Worm (Caenorhabditis elegans) whole organism, L2 larva: ENCODE measurements around the gene pqn-65.

Source experiments
- C34F6.9 ChIP-seq: fragments of 150-350 bp; optimal IDR thresholded peaks from 2 replicates; lab custom pipeline; 2014; ENCODE audit warnings: missing biosample characterization, missing genetic modification characterization
- F13H6.1 ChIP-seq: sonication (generic microtip); optimal IDR thresholded peaks from 2 replicates; lab custom pipeline; 2016; ENCODE audit warnings: missing genetic modification characterization, missing compliant biosample characterization
- R02D3.7 ChIP-seq: fragments of 150-350 bp; optimal IDR thresholded peaks from 2 replicates; lab custom pipeline; 2014; ENCODE audit warnings: missing biosample characterization, missing genetic modification characterization
- Y55F3AM.14 ChIP-seq: fragments of 200-800 bp; sonication (Bioruptor generic); optimal IDR thresholded peaks from 2 replicates; lab custom pipeline; 2018; ENCODE audit warnings: mild to moderate bottlenecking, missing genetic modification characterization, missing compliant biosample characterization
- ZK546.5 ChIP-seq: sonication (generic microtip); optimal IDR thresholded peaks from 2 replicates; lab custom pipeline; 2017; ENCODE audit warnings: missing biosample characterization, missing genetic modification characterization
- alr-1 ChIP-seq: fragments of 150-350 bp; optimal IDR thresholded peaks from 2 replicates; lab custom pipeline; 2014; ENCODE audit warnings: missing biosample characterization, missing genetic modification characterization
- aly-2 ChIP-seq: fragments of 150-350 bp; optimal IDR thresholded peaks from 2 replicates; lab custom pipeline; 2014; ENCODE audit warnings: missing biosample characterization, missing genetic modification characterization
- blmp-1 ChIP-seq: sonication (generic microtip); optimal IDR thresholded peaks from 2 replicates; lab custom pipeline; 2017; ENCODE audit warnings: missing genetic modification characterization, mild to moderate bottlenecking, missing compliant biosample characterization, antibody characterized with exemption, moderate library complexity; ENCODE audit not compliant: insufficient read depth
- ceh-16 ChIP-seq: fragments of 150-350 bp; optimal IDR thresholded peaks from 2 replicates; lab custom pipeline; 2014; ENCODE audit warnings: missing biosample characterization, missing genetic modification characterization
- ceh-82 ChIP-seq: fragments of 150-350 bp; optimal IDR thresholded peaks from 2 replicates; lab custom pipeline; 2014; ENCODE audit warnings: missing biosample characterization, missing genetic modification characterization
- crh-2 ChIP-seq: sonication (generic microtip); optimal IDR thresholded peaks from 2 replicates; lab custom pipeline; 2017; ENCODE audit warnings: missing biosample characterization, missing genetic modification characterization
- dmd-4 ChIP-seq: sonication (generic microtip); optimal IDR thresholded peaks from 2 replicates; lab custom pipeline; 2017; ENCODE audit warnings: missing biosample characterization, missing genetic modification characterization
- egl-27 ChIP-seq: sonication (generic microtip); optimal IDR thresholded peaks from 3 replicates; lab custom pipeline; 2017; ENCODE audit warnings: missing biosample characterization, missing genetic modification reagents, missing genetic modification characterization
- elt-1 ChIP-seq: fragments of 150-350 bp; optimal IDR thresholded peaks from 2 replicates; lab custom pipeline; 2014; ENCODE audit warnings: missing biosample characterization, missing genetic modification characterization
- elt-3 ChIP-seq: sonication (generic microtip); optimal IDR thresholded peaks from 2 replicates; lab custom pipeline; 2017; ENCODE audit warnings: missing biosample characterization, missing genetic modification characterization
- fos-1 ChIP-seq: fragments of 150-350 bp; optimal IDR thresholded peaks from 2 replicates; lab custom pipeline; 2014; ENCODE audit warnings: missing biosample characterization, missing genetic modification characterization
- lin-39 ChIP-seq: fragments of 150-350 bp; optimal IDR thresholded peaks from 2 replicates; lab custom pipeline; 2014; ENCODE audit warnings: missing biosample characterization, missing genetic modification reagents, missing genetic modification characterization
- mab-5 ChIP-seq: fragments of 150-350 bp; optimal IDR thresholded peaks from 2 replicates; lab custom pipeline; 2014; ENCODE audit warnings: missing biosample characterization, missing genetic modification characterization
- mbf-1 ChIP-seq: sonication (generic microtip); optimal IDR thresholded peaks from 2 replicates; lab custom pipeline; 2017; ENCODE audit warnings: missing biosample characterization, missing genetic modification characterization
- mdl-1 ChIP-seq, 2 experiments: fragments of 150-350 bp in 1 of 2; sonication (generic microtip) in 1 of 2; optimal IDR thresholded peaks; 2 replicates each; lab custom pipeline; 2017; ENCODE audit warnings: missing biosample characterization in 2 of 2, missing genetic modification characterization in 2 of 2
- nhr-10 ChIP-seq: sonication (generic microtip); optimal IDR thresholded peaks from 2 replicates; lab custom pipeline; 2017; ENCODE audit warnings: missing biosample characterization, missing genetic modification characterization
- nhr-11 ChIP-seq: fragments of 150-350 bp; optimal IDR thresholded peaks from 2 replicates; lab custom pipeline; 2014; ENCODE audit warnings: missing biosample characterization, missing genetic modification characterization
- nhr-12 ChIP-seq: fragments of 150-350 bp; optimal IDR thresholded peaks from 2 replicates; lab custom pipeline; 2014; ENCODE audit warnings: missing biosample characterization, missing genetic modification characterization
- nhr-129 ChIP-seq: fragments of 150-350 bp; optimal IDR thresholded peaks from 2 replicates; lab custom pipeline; 2014; ENCODE audit warnings: missing biosample characterization, missing genetic modification characterization
- nhr-21 ChIP-seq: fragments of 150-350 bp; optimal IDR thresholded peaks from 2 replicates; lab custom pipeline; 2014; ENCODE audit warnings: missing biosample characterization, missing genetic modification characterization
- nhr-23 ChIP-seq: fragments of 150-350 bp; optimal IDR thresholded peaks from 2 replicates; lab custom pipeline; 2014; ENCODE audit warnings: missing biosample characterization, missing genetic modification reagents, missing genetic modification characterization
- nhr-6 ChIP-seq: fragments of 150-350 bp; optimal IDR thresholded peaks from 2 replicates; lab custom pipeline; 2014; ENCODE audit warnings: missing biosample characterization, missing genetic modification characterization
- nhr-77 ChIP-seq: fragments of 150-350 bp; optimal IDR thresholded peaks from 2 replicates; lab custom pipeline; 2014; ENCODE audit warnings: missing biosample characterization, missing genetic modification characterization
- peb-1 ChIP-seq: fragments of 150-350 bp; optimal IDR thresholded peaks from 2 replicates; lab custom pipeline; 2014; ENCODE audit warnings: missing biosample characterization, missing genetic modification characterization
- skn-1 ChIP-seq: sonication (generic microtip); optimal IDR thresholded peaks from 2 replicates; lab custom pipeline; 2017; ENCODE audit warnings: missing biosample characterization, missing genetic modification characterization
- sma-3 ChIP-seq: sonication (generic microtip); optimal IDR thresholded peaks from 2 replicates; lab custom pipeline; 2016; ENCODE audit warnings: missing genetic modification reagents, missing genetic modification characterization, missing compliant biosample characterization
- snpc-4 ChIP-seq: fragments of 150-350 bp; optimal IDR thresholded peaks from 2 replicates; lab custom pipeline; 2014; ENCODE audit warnings: missing biosample characterization, missing genetic modification characterization
- unc-39 ChIP-seq: fragments of 150-350 bp; optimal IDR thresholded peaks from 2 replicates; lab custom pipeline; 2014; ENCODE audit warnings: missing biosample characterization, missing genetic modification characterization
- unc-55 ChIP-seq: fragments of 150-350 bp; sonication (generic microtip); optimal IDR thresholded peaks from 3 replicates; lab custom pipeline; 2014; ENCODE audit warnings: missing biosample characterization, missing genetic modification reagents, missing genetic modification characterization
- unc-62 ChIP-seq: fragments of 150-350 bp; optimal IDR thresholded peaks from 2 replicates; lab custom pipeline; 2014; ENCODE audit warnings: missing biosample characterization, missing genetic modification reagents, missing genetic modification characterization
- zag-1 ChIP-seq: fragments of 150-350 bp; optimal IDR thresholded peaks from 2 replicates; lab custom pipeline; 2014; ENCODE audit warnings: missing biosample characterization, missing genetic modification characterization
- ztf-4 ChIP-seq: fragments of 150-350 bp; optimal IDR thresholded peaks from 2 replicates; lab custom pipeline; 2014; ENCODE audit warnings: missing biosample characterization, missing genetic modification characterization

Gene pqn-65

DNA sequence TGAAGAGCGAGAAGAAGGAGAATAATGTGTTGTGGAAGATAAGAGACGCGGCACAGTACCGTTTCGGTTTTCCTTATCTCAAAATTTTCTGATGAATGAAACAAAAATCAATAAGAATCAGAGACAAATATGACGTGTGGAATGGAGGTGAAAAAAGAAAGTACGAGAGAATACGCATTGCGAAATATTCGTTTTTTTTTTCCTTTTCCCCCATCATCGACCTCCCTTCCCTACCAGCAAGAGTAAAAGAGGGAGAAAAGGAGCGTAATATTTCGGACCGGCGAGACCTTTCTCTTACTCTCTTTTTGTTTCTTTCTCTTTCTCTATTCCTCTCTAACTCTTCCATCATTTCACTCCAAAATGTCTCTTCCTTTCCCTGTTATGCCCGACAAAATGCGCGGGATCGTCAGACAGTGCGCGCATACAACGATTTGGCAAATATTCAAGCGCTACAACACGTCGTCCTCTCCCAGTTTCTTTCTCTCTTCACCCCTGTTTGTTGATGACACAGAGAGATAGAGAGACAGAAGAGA is 42.9 kb upstream of the pqn-65 start (continued):
- TF ChIP-seq ceh-82 (tag; lab: Kevin White, UChicago), result no peak
- TF ChIP-seq nhr-11 (tag; lab: Kevin White, UChicago), result no peak
- peak; percentile 52 for TF ChIP-seq C34F6.9 (tag; lab: Kevin White, UChicago)
- TF ChIP-seq nhr-129 (tag; lab: Kevin White, UChicago), result peak; percentile 81
- TF ChIP-seq zag-1, result no peak
- no peak for TF ChIP-seq mdl-1 (tag; optimal IDR thresholded peaks at IDR 0.05; lab: Kevin White, UChicago)
- peak; percentile 95 for TF ChIP-seq Y55F3AM.14 (GFP tag; lab: Kevin White, UChicago)
- no peak for TF ChIP-seq mbf-1
- peak; percentile 79 for TF ChIP-seq F13H6.1
- TF ChIP-seq R02D3.7 (tag; lab: Kevin White, UChicago), result no peak
- no peak for TF ChIP-seq nhr-77 (tag; lab: Kevin White, UChicago)
- no peak for TF ChIP-seq elt-1 (tag; lab: Kevin White, UChicago)
- no peak for TF ChIP-seq mab-5 (tag; lab: Kevin White, UChicago)
- TF ChIP-seq nhr-6, result no peak
- TF ChIP-seq sma-3 (GFP tag; lab: Kevin White, UChicago), result peak; percentile 76
- TF ChIP-seq elt-3 (tag; lab: Kevin White, UChicago), result no peak
- no peak for TF ChIP-seq dmd-4 (tag; lab: Kevin White, UChicago)
- no peak for TF ChIP-seq aly-2 (tag; lab: Kevin White, UChicago)
- TF ChIP-seq peb-1 (tag; lab: Kevin White, UChicago), result peak; percentile 31
- no peak for TF ChIP-seq nhr-21
- TF ChIP-seq nhr-10 (tag; lab: Kevin White, UChicago), result no peak
- peak; percentile 16 for TF ChIP-seq egl-27
- TF ChIP-seq nhr-12 (tag; lab: Kevin White, UChicago), result no peak

DNA sequence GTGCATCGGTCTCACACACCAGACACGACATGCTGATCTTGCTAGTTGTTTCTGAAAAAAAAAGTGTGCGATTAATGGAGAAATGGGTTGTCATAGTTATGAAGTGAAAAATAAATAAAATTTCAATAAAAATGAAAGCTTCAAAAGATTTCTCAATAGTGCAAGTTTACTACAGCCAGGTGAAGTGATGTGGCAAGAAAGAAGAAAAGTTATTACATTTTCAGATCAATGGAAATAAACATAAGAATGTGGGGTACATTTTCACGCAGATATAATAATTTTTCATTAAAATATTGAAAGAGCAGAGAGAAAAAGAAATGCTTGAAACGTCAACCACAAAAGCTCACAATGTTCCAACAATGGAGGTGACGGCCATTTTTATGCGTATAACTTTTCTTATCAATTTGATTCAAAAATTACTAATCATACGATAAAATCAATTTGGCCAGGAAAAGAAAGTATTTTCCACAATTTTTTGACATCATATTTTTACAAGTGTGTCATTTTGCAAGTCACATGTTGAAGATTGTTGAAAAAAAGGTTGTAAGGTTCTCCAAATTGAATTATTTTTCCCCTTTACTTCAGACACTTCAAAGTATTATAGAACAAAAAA is 40.9 kb upstream of the pqn-65 start, which contains the start of gene nhr-45:
TSS of gene nhr-45 (minus strand) at position 51 of the 613 bp plus-strand sequence.
- TF ChIP-seq elt-3 (tag; lab: Kevin White, UChicago) (no peak), alr-1 (tag; lab: Kevin White, UChicago) (no peak), nhr-21 (no peak), blmp-1 (tag; lab: Kevin White, UChicago) (no peak), ceh-82 (tag; lab: Kevin White, UChicago) (no peak), fos-1 (tag; lab: Kevin White, UChicago) (peak; percentile 67), mab-5 (tag; lab: Kevin White, UChicago) (no peak), skn-1 (no peak)
- TF ChIP-seq, all 48 proteins: peak for 1

DNA sequence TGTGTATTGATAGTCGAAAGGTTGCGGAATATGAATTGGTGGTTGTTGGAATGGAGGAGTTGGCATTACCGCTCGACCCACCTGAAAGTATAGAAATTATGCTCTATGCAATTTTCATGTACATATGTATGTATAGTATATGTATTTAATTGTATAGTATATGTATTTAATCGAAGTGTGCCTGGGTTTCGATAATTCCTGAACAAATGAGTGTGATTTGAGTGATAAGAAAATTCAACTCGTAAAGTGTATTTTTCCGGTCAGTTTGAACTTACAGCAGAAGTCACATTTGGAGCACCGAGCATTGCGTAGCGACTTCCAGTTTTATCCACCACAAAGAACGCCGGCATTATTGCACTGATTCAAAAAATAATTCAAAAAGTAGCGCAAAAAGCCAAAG is 39.3 kb upstream of the pqn-65 start:
- TF ChIP-seq ztf-4 (tag; lab: Kevin White, UChicago), result no peak
- TF ChIP-seq ceh-16 (tag; lab: Kevin White, UChicago), result no peak
- no peak for TF ChIP-seq nhr-129 (tag; lab: Kevin White, UChicago)
- TF ChIP-seq skn-1, result no peak
- no peak for TF ChIP-seq mdl-1 (tag; optimal IDR thresholded peaks at IDR 0.05; lab: Kevin White, UChicago)
- no peak for TF ChIP-seq lin-39 (tag; lab: Kevin White, UChicago)
- TF ChIP-seq C34F6.9 (tag; lab: Kevin White, UChicago), result no peak
- TF ChIP-seq crh-2 (tag; lab: Kevin White, UChicago), result no peak
- TF ChIP-seq aly-2 (tag; lab: Kevin White, UChicago), result no peak
- TF ChIP-seq nhr-11 (tag; lab: Kevin White, UChicago), result no peak
- no peak for TF ChIP-seq unc-55 (GFP tag; lab: Kevin White, UChicago)
- TF ChIP-seq peb-1 (tag; lab: Kevin White, UChicago), result no peak

DNA sequence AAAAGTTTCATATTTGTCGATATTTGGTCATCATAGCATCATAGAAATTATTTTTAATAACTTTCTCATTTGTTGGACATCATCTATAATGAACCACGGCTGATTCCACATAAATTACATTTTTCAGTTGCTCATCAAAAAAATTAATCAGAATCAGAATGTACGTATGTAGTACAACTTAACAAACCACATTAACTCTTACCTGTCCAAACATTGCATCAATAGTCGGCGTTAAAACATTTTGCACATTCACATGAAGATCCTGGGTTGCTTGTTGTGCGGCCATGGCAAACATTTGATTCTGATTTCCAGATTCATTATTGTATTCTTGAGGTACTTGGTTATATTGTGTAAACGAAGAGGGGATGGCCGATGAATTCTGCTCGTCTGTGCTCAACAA is 38.9 kb upstream of the pqn-65 start:
- TF ChIP-seq mbf-1 (no peak), crh-2 (tag; lab: Kevin White, UChicago) (no peak), F13H6.1 (no peak), unc-62 (GFP tag; lab: Kevin White, UChicago) (no peak), nhr-23 (tag; lab: Kevin White, UChicago) (no peak), snpc-4 (no peak), nhr-10 (tag; lab: Kevin White, UChicago) (no peak), C34F6.9 (tag; lab: Kevin White, UChicago) (no peak), unc-39 (no peak), ZK546.5 (tag; lab: Kevin White, UChicago) (no peak)
